Fruit fly (Drosophila melanogaster) whole organism, embryonic: Measurements from ENCODE around the gene CG2147.

Experiments used
- CG10274 ChIP-seq: fragments of 200-800 bp; sonication (Bioruptor generic); optimal IDR thresholded peaks from 3 replicates; lab custom pipeline; 2017; ENCODE audit warnings: missing biosample characterization, mild to moderate bottlenecking, missing genetic modification characterization
- CG11093 ChIP-seq: fragments of 200-800 bp; sonication (Bioruptor generic); IDR thresholded peaks from 3 replicates; pipeline ENCODE4 v1.3.6; 2022; ENCODE audit warnings: missing biosample characterization, missing genetic modification characterization
- CG12391 ChIP-seq: fragments of 200-800 bp; sonication (Bioruptor generic); optimal IDR thresholded peaks from 3 replicates; lab custom pipeline; 2018; ENCODE audit warnings: missing biosample characterization, mild to moderate bottlenecking, missing genetic modification characterization, moderate library complexity
- CG31224 ChIP-seq: fragments of 200-800 bp; sonication (Bioruptor generic); IDR thresholded peaks from 2 replicates; pipeline ENCODE4 v1.3.6; 2022; ENCODE audit warnings: missing biosample characterization, missing genetic modification characterization
- CG3995 ChIP-seq: fragments of 200-800 bp; sonication (Bioruptor generic); optimal IDR thresholded peaks from 3 replicates; lab custom pipeline; 2016; ENCODE audit warnings: missing biosample characterization, missing genetic modification characterization
- Neu2 ChIP-seq: fragments of 200-800 bp; sonication (Bioruptor generic); optimal IDR thresholded peaks from 3 replicates; lab custom pipeline; 2016; ENCODE audit warnings: missing biosample characterization, missing genetic modification characterization, borderline replicate concordance
- sc ChIP-seq, 3 experiments: fragments of >200 bp in 2 of 3; fragments of 200-800 bp in 1 of 3; sonication (Bioruptor generic) in 1 of 3; optimal IDR thresholded peaks; 2 replicates in 2 of 3; 3 replicates in 1 of 3; lab custom pipeline; 2017; ENCODE audit warnings: mild to moderate bottlenecking in 1 of 3, missing biosample characterization in 1 of 3, missing genetic modification characterization in 1 of 3, missing genetic modification reagents in 1 of 3
- tna ChIP-seq: fragments of 200-800 bp; sonication (Bioruptor generic); IDR thresholded peaks from 2 replicates; pipeline ENCODE4 v1.3.6; 2022; ENCODE audit warnings: missing biosample characterization, missing genetic modification characterization; ENCODE audit not compliant: partially characterized antibody

dm6 chrX:8198935-8199580, 41.4 kb upstream of the CG2147 start:
- TF ChIP-seq CG11093 (GFP tag; lab: Robert Waterston, UW) = no peak
- no peak for TF ChIP-seq tna
- no peak for TF ChIP-seq Neu2 (GFP tag; lab: Kevin White, UChicago)
- no peak for TF ChIP-seq CG31224
- TF ChIP-seq CG3995 (GFP tag; lab: Kevin White, UChicago) = no peak
- TF ChIP-seq CG12391 (tag; lab: Kevin White, UChicago) = no peak
- TF ChIP-seq sc (optimal IDR thresholded peaks at IDR 0.05; lab: Kevin White, UChicago) = no peak
- TF ChIP-seq sc (GFP tag; optimal IDR thresholded peaks at IDR 0.05; lab: Kevin White, UChicago) = no peak
- TF ChIP-seq CG10274 (GFP tag; lab: Kevin White, UChicago) = no peak
